Worm (Caenorhabditis elegans) whole organism, L4 larva: Measurements from ENCODE around the gene scl-20.
"Not testable (repeated sequence)": the region's sequence is repeated elsewhere in the genome, so short reads cannot be mapped to it uniquely, and the experiment has no call there.

ENCODE experiments used
- F10B5.3 ChIP-seq: sonication (generic microtip); optimal IDR thresholded peaks from 2 replicates; lab custom pipeline; 2016; ENCODE audit warnings: mild to moderate bottlenecking, missing genetic modification characterization, missing compliant biosample characterization
- aly-2 ChIP-seq: sonication (generic microtip); optimal IDR thresholded peaks from 2 replicates; lab custom pipeline; 2018; ENCODE audit warnings: missing biosample characterization, missing genetic modification characterization
- lin-1 ChIP-seq: fragments of 200-800 bp; sonication (Bioruptor generic); IDR thresholded peaks from 2 replicates; pipeline ENCODE4 v1.3.6; 2022; ENCODE audit warnings: missing genetic modification reagents, missing genetic modification characterization, missing compliant biosample characterization
- mdl-1 ChIP-seq, 2 experiments: fragments of 150-350 bp in 1 of 2; sonication (generic microtip) in 1 of 2; optimal IDR thresholded peaks; 2 replicates each; lab custom pipeline; 2014 to 2017; ENCODE audit warnings: missing biosample characterization in 2 of 2, missing genetic modification characterization in 2 of 2
- pha-4 ChIP-seq, 2 experiments: fragments of 150-350 bp in 1 of 2; fragments of 200-800 bp in 1 of 2; sonication (Bioruptor generic) in 1 of 2; IDR thresholded peaks in 1 of 2; optimal IDR thresholded peaks in 1 of 2; 2 replicates each; pipeline versions ENCODE4 v1.3.6 to Lab custom; 2014 to 2022; ENCODE audit warnings: missing genetic modification characterization in 2 of 2, missing genetic modification reagents in 2 of 2, missing biosample characterization in 1 of 2, missing compliant biosample characterization in 1 of 2

DNA sequence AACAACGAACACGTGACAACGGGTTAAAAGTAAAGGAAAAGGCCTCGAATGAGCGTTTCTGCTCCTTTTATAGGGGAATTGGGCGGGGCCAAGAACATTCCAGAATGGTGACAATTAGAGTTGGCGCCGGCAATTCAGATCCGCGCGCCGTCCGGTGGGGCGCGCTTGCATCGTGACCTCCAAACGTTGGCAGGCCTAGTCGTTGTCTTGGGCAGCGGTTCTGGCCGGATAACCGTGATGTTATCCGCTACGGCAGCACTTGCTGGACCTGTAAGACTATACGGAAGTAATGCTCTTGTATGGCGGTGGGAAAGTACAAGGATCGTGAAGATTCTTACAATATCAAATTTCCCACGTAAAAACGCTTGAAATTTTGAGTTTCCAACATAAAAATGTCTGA lies 9.5 kb downstream of the scl-20 start:
- TF ChIP-seq aly-2 (tag; lab: Kevin White, UChicago); mdl-1 (tag; optimal IDR thresholded peaks at IDR 0.05; lab: Kevin White, UChicago); F10B5.3 (tag; lab: Kevin White, UChicago); pha-4 (GFP tag; IDR thresholded peaks at IDR 0.05; lab: Robert Waterston, UW); pha-4 (tag; optimal IDR thresholded peaks at IDR 0.05; lab: Kevin White, UChicago); lin-1 (GFP tag; lab: Robert Waterston, UW): not testable (repeated sequence)
